Worm (Caenorhabditis elegans): ENCODE measurements around the gene R05H5.4.

R05H5.4 gene

DNA sequence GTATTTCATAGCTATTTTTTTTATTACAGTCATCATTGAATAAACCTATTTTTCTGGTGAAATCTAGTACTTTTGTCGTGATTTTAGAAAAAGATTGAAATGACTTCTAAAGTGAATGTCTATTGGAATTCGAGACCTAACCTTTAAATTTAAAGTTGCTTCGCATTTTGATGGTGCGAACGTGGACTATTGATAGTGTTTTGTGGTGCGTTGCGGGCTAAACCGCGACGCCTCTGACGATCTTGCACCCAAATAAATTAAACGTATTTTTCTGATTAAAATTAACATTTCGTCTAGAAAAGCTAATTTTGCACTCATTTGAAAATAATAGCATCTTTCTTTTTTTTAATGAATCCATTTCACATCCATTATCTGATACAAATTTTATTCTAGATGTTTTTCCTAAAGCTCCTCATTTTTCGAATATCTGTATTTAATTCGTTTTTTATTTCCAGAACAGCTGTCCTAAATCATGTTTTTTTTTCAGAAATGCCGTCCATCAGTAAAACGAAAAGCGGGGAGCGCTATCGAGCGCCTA is 27.3 kb downstream of the R05H5.4 start, which contains the start of gene wbp-11 (continued):
- no peak for TF ChIP-seq nhr-84 (tag; optimal IDR thresholded peaks at IDR 0.05)
- TF ChIP-seq ets-5 (GFP tag; IDR thresholded peaks at IDR 0.05), result no peak
- no peak for TF ChIP-seq tlp-1 (tag; optimal IDR thresholded peaks at IDR 0.05)
- TF ChIP-seq nhr-12 (tag; optimal IDR thresholded peaks at IDR 0.05), result no peak
- no peak for TF ChIP-seq sox-4 (tag; optimal IDR thresholded peaks at IDR 0.05)
- no peak for TF ChIP-seq ceh-88 (GFP tag; IDR thresholded peaks at IDR 0.05)

DNA sequence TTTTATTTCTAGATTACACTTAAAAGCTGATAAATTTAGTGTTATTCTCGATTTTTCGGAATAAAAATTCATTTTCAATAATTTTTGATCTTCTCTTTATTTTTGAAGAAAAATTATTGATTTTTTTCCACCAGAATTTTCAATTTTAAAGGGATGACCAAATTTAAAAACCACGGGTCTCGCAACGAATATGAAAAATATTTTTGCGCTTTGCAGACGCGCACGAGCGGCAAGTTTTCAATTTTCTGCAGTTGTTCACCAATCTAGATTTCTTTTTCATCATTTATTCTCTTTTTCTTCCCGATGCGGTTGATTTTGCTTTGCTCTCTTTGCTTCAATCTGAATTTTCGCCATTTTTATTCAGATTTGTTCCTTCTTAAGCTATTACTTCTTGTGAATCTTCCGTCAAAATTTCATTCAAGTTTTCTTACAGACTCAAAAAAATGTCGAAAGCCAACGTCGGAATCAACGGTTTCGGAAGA is 28.9 kb downstream of the R05H5.4 start, which contains the start of gene gpd-4:
TSS of gene gpd-4 (plus strand) at position 432 of the 482 bp plus-strand sequence.
- TF ChIP-seq nhr-20 (tag; optimal IDR thresholded peaks at IDR 0.05), result no peak
- TF ChIP-seq efl-1 (optimal IDR thresholded peaks at IDR 0.05), result peak in 1 of 2 experiments; percentile 13
- no peak for TF ChIP-seq efl-1 (GFP tag; optimal IDR thresholded peaks at IDR 0.05 in 1 of 2)

ce11 chrII:10168905-10169782 is 30.7 kb downstream of the R05H5.4 start, which contains the start of gene daf-19:
TSS of gene daf-19 (minus strand) at chrII:10169346.
- TF ChIP-seq fkh-4 (tag; optimal IDR thresholded peaks at IDR 0.05; ENCODE audit: borderline replicate concordance), result no peak
- TF ChIP-seq snu-23 (GFP tag; optimal IDR thresholded peaks at IDR 0.05), result peak; percentile 70
- peak; percentile 39 for TF ChIP-seq irx-1 (tag; optimal IDR thresholded peaks at IDR 0.05)
- peak in 1 of 2 experiments; percentile 73 for TF ChIP-seq ztf-11 (tag; optimal IDR thresholded peaks at IDR 0.05)
- TF ChIP-seq unc-98 (GFP tag; IDR thresholded peaks at IDR 0.05), result no peak
- TF ChIP-seq nhr-85 (tag), result no peak
- no peak for TF ChIP-seq lin-39 (tag; optimal IDR thresholded peaks at IDR 0.05)
- TF ChIP-seq hpl-2 (GFP tag; optimal IDR thresholded peaks at IDR 0.05), result no peak
- no peak for TF ChIP-seq unc-30 (tag; optimal IDR thresholded peaks at IDR 0.05)
- TF ChIP-seq xbp-1 (tag; optimal IDR thresholded peaks at IDR 0.05), result peak; percentile 30
- no peak for TF ChIP-seq C04F5.9 (tag; optimal IDR thresholded peaks at IDR 0.05)
- no peak for TF ChIP-seq alr-1 (tag; optimal IDR thresholded peaks at IDR 0.05; ENCODE audit: borderline replicate concordance)
- peak in 2 of 3 experiments; percentile 10 to 19 for TF ChIP-seq dpl-1 (GFP tag; optimal IDR thresholded peaks at IDR 0.05)
- TF ChIP-seq nhr-20 (tag; optimal IDR thresholded peaks at IDR 0.05), result peak; percentile 52
- peak; percentile 61 for TF ChIP-seq nhr-77 (tag; optimal IDR thresholded peaks at IDR 0.05)
- no peak for TF ChIP-seq elt-2 (tag; optimal IDR thresholded peaks at IDR 0.05)
- TF ChIP-seq nhr-71 (tag; optimal IDR thresholded peaks at IDR 0.05), result peak; percentile 66
- no peak for TF ChIP-seq nhr-90 (tag; optimal IDR thresholded peaks at IDR 0.05; ENCODE audit: poor library complexity)
- TF ChIP-seq tlp-1 (tag; optimal IDR thresholded peaks at IDR 0.05), result no peak
- TF ChIP-seq mab-9 (GFP tag; IDR thresholded peaks at IDR 0.05), result no peak
- TF ChIP-seq nhr-28 (tag; optimal IDR thresholded peaks at IDR 0.05), result no peak
- peak; percentile 16 for TF ChIP-seq C16A3.4 (tag; optimal IDR thresholded peaks at IDR 0.05)
- peak; percentile 60 for TF ChIP-seq pax-3 (tag; optimal IDR thresholded peaks at IDR 0.05)
- no peak for TF ChIP-seq nhr-237 (tag; optimal IDR thresholded peaks at IDR 0.05)
- TF ChIP-seq fos-1 (tag; optimal IDR thresholded peaks at IDR 0.05), result peak; percentile 61
- TF ChIP-seq ceh-8 (GFP tag; optimal IDR thresholded peaks at IDR 0.05), result no peak
- no peak for TF ChIP-seq nhr-84 (tag; optimal IDR thresholded peaks at IDR 0.05)
- TF ChIP-seq mdl-1 (tag; optimal IDR thresholded peaks at IDR 0.05), result no peak
- peak; percentile 77 for TF ChIP-seq nhr-47 (tag; optimal IDR thresholded peaks at IDR 0.05)
- no peak for TF ChIP-seq nhr-76 (tag; optimal IDR thresholded peaks at IDR 0.05)
- peak in 2 of 3 experiments; percentile 30 to 71 for TF ChIP-seq ceh-82 (tag; optimal IDR thresholded peaks at IDR 0.05)
- no peak for TF ChIP-seq ceh-63 (GFP tag; optimal IDR thresholded peaks at IDR 0.05)
- peak; percentile 59 for TF ChIP-seq blmp-1 (tag; optimal IDR thresholded peaks at IDR 0.05)
- peak; percentile 34 for TF ChIP-seq ama-1 (optimal IDR thresholded peaks at IDR 0.05)
- no peak for TF ChIP-seq vab-15 (tag; optimal IDR thresholded peaks at IDR 0.05)
- TF ChIP-seq zag-1 (tag; optimal IDR thresholded peaks at IDR 0.05), result no peak
- TF ChIP-seq elt-3 (tag; optimal IDR thresholded peaks at IDR 0.05), result peak in 2 of 6 experiments; percentile 28 to 88
- peak; percentile 76 for TF ChIP-seq lin-14 (GFP tag; optimal IDR thresholded peaks at IDR 0.05)
- peak; percentile 52 for TF ChIP-seq unc-86 (tag; optimal IDR thresholded peaks at IDR 0.05)
- peak; percentile 50 for TF ChIP-seq rnt-1 (tag; optimal IDR thresholded peaks at IDR 0.05)
